Worm (Caenorhabditis elegans): ENCODE data around the gene F53F1.4.

- TF ChIP-seq nhr-237 (tag; optimal IDR thresholded peaks at IDR 0.05) = no peak
- TF ChIP-seq R02D3.7 (tag; optimal IDR thresholded peaks at IDR 0.05) = no peak
- no peak for TF ChIP-seq snpc-4 (tag; optimal IDR thresholded peaks at IDR 0.05)
- TF ChIP-seq lin-11 (tag; optimal IDR thresholded peaks at IDR 0.05) = no peak
Observed at ce11 chrV:13408440-13408839, 2.4 kb upstream of the F53F1.4 start.
